Worm (Caenorhabditis elegans) whole organism, young adult: ENCODE data around the gene Y54H5A.2.
A peak's percentile ranks its signal among the peaks of the same experiment; 100 is the strongest.

ENCODE experiments used
- B0019.2 ChIP-seq: fragments of 200-800 bp; sonication (Bioruptor generic); conservative IDR thresholded peaks from 2 replicates; pipeline ENCODE4 v1.3.6; 2022; ENCODE audit warnings: missing genetic modification reagents, missing genetic modification characterization, missing compliant biosample characterization
- B0261.1 ChIP-seq: sonication (generic microtip); optimal IDR thresholded peaks from 2 replicates; lab custom pipeline; 2016; ENCODE audit warnings: mild to moderate bottlenecking, missing genetic modification characterization, moderate library complexity, missing compliant biosample characterization
- D2030.7 ChIP-seq: fragments of 200-800 bp; sonication (Bioruptor generic); IDR thresholded peaks from 2 replicates; pipeline ENCODE4 v1.3.6; 2022; ENCODE audit warnings: missing genetic modification reagents, missing genetic modification characterization, missing compliant biosample characterization
- F10E7.11 ChIP-seq: sonication (generic microtip); optimal IDR thresholded peaks from 2 replicates; lab custom pipeline; 2017; ENCODE audit warnings: mild to moderate bottlenecking, missing genetic modification characterization, moderate library complexity, missing compliant biosample characterization
- F33H1.4 ChIP-seq: fragments of 200-800 bp; sonication (Bioruptor generic); IDR thresholded peaks from 2 replicates; pipeline ENCODE4 v1.3.6; 2022; ENCODE audit warnings: missing genetic modification reagents, missing genetic modification characterization, missing compliant biosample characterization
- F39B2.1 ChIP-seq: fragments of 200-800 bp; sonication (Bioruptor generic); IDR thresholded peaks from 2 replicates; pipeline ENCODE4 v1.3.6; 2022; ENCODE audit warnings: missing genetic modification reagents, missing genetic modification characterization, missing compliant biosample characterization
- F49E8.2 ChIP-seq: sonication (generic microtip); optimal IDR thresholded peaks from 3 replicates; lab custom pipeline; 2017; ENCODE audit warnings: missing genetic modification characterization, mild to moderate bottlenecking, missing compliant biosample characterization, antibody characterized with exemption, moderate library complexity; ENCODE audit not compliant: insufficient read depth
- F52B5.7 ChIP-seq: sonication (generic microtip); optimal IDR thresholded peaks from 2 replicates; lab custom pipeline; 2016; ENCODE audit warnings: mild to moderate bottlenecking, missing genetic modification characterization, missing compliant biosample characterization
- F55B11.4 ChIP-seq: sonication (generic microtip); optimal IDR thresholded peaks from 2 replicates; lab custom pipeline; 2016; ENCODE audit warnings: missing compliant biosample characterization, missing genetic modification characterization, borderline replicate concordance; ENCODE audit not compliant: insufficient read depth
- F57A8.1 ChIP-seq: fragments of 200-800 bp; sonication (Bioruptor generic); optimal IDR thresholded peaks from 2 replicates; lab custom pipeline; 2018; ENCODE audit warnings: mild to moderate bottlenecking, missing genetic modification characterization, moderate library complexity, missing compliant biosample characterization
- K11D2.4 ChIP-seq: fragments of 200-800 bp; sonication (Bioruptor generic); IDR thresholded peaks from 2 replicates; pipeline ENCODE4 v1.3.6; 2022; ENCODE audit warnings: missing genetic modification reagents, missing genetic modification characterization, missing compliant biosample characterization
- K12H6.12 ChIP-seq: fragments of 200-800 bp; sonication (Bioruptor generic); optimal IDR thresholded peaks from 2 replicates; lab custom pipeline; 2018; ENCODE audit warnings: mild to moderate bottlenecking, missing genetic modification characterization, missing compliant biosample characterization
- Y53G8AR.9 ChIP-seq: fragments of 200-800 bp; sonication (Bioruptor generic); conservative IDR thresholded peaks from 2 replicates; pipeline ENCODE4 v1.3.6; 2022; ENCODE audit warnings: missing genetic modification reagents, missing genetic modification characterization, missing compliant biosample characterization
- Y56A3A.18 ChIP-seq: fragments of 200-800 bp; sonication (Bioruptor generic); IDR thresholded peaks from 2 replicates; pipeline ENCODE4 v1.3.6; 2022; ENCODE audit warnings: missing genetic modification reagents, missing genetic modification characterization, missing compliant biosample characterization
- attf-3 ChIP-seq: fragments of 200-800 bp; sonication (Bioruptor generic); conservative IDR thresholded peaks from 2 replicates; pipeline ENCODE4 v1.3.6; 2022; ENCODE audit warnings: missing genetic modification reagents, missing genetic modification characterization, missing compliant biosample characterization
- bed-1 ChIP-seq: fragments of 200-800 bp; sonication (Bioruptor generic); IDR thresholded peaks from 2 replicates; pipeline ENCODE4 v1.3.6; 2022; ENCODE audit warnings: missing genetic modification reagents, missing genetic modification characterization, missing compliant biosample characterization
- cebp-1 ChIP-seq, 2 experiments: fragments of 200-800 bp in 1 of 2; sonication (Bioruptor generic) in 1 of 2; sonication (generic microtip) in 1 of 2; IDR thresholded peaks in 1 of 2; optimal IDR thresholded peaks in 1 of 2; 2 replicates each; pipeline versions ENCODE4 v1.3.6 to Lab custom; 2017 to 2022; ENCODE audit warnings: missing compliant biosample characterization in 2 of 2, missing genetic modification characterization in 2 of 2, mild to moderate bottlenecking in 1 of 2, missing genetic modification reagents in 1 of 2, moderate library complexity in 1 of 2
- cebp-2 ChIP-seq: fragments of 200-800 bp; sonication (Bioruptor generic); IDR thresholded peaks from 2 replicates; pipeline ENCODE4 v1.3.6; 2022; ENCODE audit warnings: missing genetic modification characterization, missing compliant biosample characterization
- ceh-100 ChIP-seq: fragments of 200-800 bp; sonication (Bioruptor generic); IDR thresholded peaks from 2 replicates; pipeline ENCODE4 v1.3.6; 2022; ENCODE audit warnings: missing genetic modification reagents, missing genetic modification characterization, missing compliant biosample characterization
- ceh-27 ChIP-seq: fragments of 200-800 bp; sonication (Bioruptor generic); optimal IDR thresholded peaks from 2 replicates; lab custom pipeline; 2018; ENCODE audit warnings: mild to moderate bottlenecking, missing genetic modification characterization, moderate library complexity, missing compliant biosample characterization
- ceh-79 ChIP-seq: sonication (generic microtip); optimal IDR thresholded peaks from 2 replicates; lab custom pipeline; 2017; ENCODE audit warnings: mild to moderate bottlenecking, missing genetic modification characterization, missing compliant biosample characterization
- ceh-91 ChIP-seq: fragments of 200-800 bp; sonication (Bioruptor generic); IDR thresholded peaks from 2 replicates; pipeline ENCODE4 v1.3.6; 2022; ENCODE audit warnings: missing genetic modification reagents, missing genetic modification characterization, missing compliant biosample characterization
- efl-1 ChIP-seq: fragments of 150-350 bp; optimal IDR thresholded peaks from 2 replicates; lab custom pipeline; 2014; ENCODE audit warnings: missing biosample characterization, missing genetic modification reagents, missing genetic modification characterization
- egl-44 ChIP-seq: fragments of 200-800 bp; sonication (Bioruptor generic); IDR thresholded peaks from 2 replicates; pipeline ENCODE4 v1.3.6; 2022; ENCODE audit warnings: missing genetic modification reagents, missing genetic modification characterization, missing compliant biosample characterization
- hlh-26 ChIP-seq: fragments of 200-800 bp; sonication (Bioruptor generic); conservative IDR thresholded peaks from 2 replicates; pipeline ENCODE4 v1.3.6; 2022; ENCODE audit warnings: missing genetic modification reagents, missing genetic modification characterization, missing compliant biosample characterization
- hmg-20 ChIP-seq: fragments of 200-800 bp; sonication (Bioruptor generic); IDR thresholded peaks from 2 replicates; pipeline ENCODE4 v1.3.6; 2022; ENCODE audit warnings: missing genetic modification reagents, missing genetic modification characterization, missing compliant biosample characterization
- let-607 ChIP-seq, 2 experiments: fragments of 200-800 bp in 1 of 2; sonication (Bioruptor generic) in 1 of 2; sonication (generic microtip) in 1 of 2; optimal IDR thresholded peaks; 2 replicates each; lab custom pipeline; 2016 to 2018; ENCODE audit warnings: mild to moderate bottlenecking in 2 of 2, missing compliant biosample characterization in 2 of 2, missing genetic modification characterization in 2 of 2, moderate library complexity in 2 of 2, missing genotype in 1 of 2
- lin-26 ChIP-seq: fragments of 200-800 bp; sonication (Bioruptor generic); IDR thresholded peaks from 2 replicates; pipeline ENCODE4 v1.3.6; 2022; ENCODE audit warnings: missing genetic modification reagents, missing genetic modification characterization, missing compliant biosample characterization
- lin-54 ChIP-seq: fragments of 200-800 bp; sonication (Bioruptor generic); optimal IDR thresholded peaks from 2 replicates; lab custom pipeline; 2018; ENCODE audit warnings: mild to moderate bottlenecking, missing genetic modification characterization, missing compliant biosample characterization
- lir-1 ChIP-seq: fragments of 200-800 bp; sonication (Bioruptor generic); conservative IDR thresholded peaks from 2 replicates; pipeline ENCODE4 v1.3.6; 2022; ENCODE audit warnings: missing genetic modification reagents, missing genetic modification characterization, missing compliant biosample characterization
- lsy-27 ChIP-seq: sonication (generic microtip); optimal IDR thresholded peaks from 2 replicates; lab custom pipeline; 2017; ENCODE audit warnings: missing genetic modification characterization, mild to moderate bottlenecking, missing compliant biosample characterization, antibody characterized with exemption, missing genotype, borderline replicate concordance; ENCODE audit not compliant: insufficient read depth
- madf-3 ChIP-seq: fragments of 200-800 bp; sonication (Bioruptor generic); IDR thresholded peaks from 2 replicates; pipeline ENCODE4 v1.3.6; 2022; ENCODE audit warnings: missing genetic modification reagents, missing genetic modification characterization, missing compliant biosample characterization
- madf-6 ChIP-seq: fragments of 200-800 bp; sonication (Bioruptor generic); IDR thresholded peaks from 2 replicates; pipeline ENCODE4 v1.3.6; 2022; ENCODE audit warnings: missing genetic modification reagents, missing genetic modification characterization, missing compliant biosample characterization
- mes-4 ChIP-seq: sonication (generic microtip); optimal IDR thresholded peaks from 2 replicates; lab custom pipeline; 2016; ENCODE audit warnings: missing genotype, missing genetic modification characterization, missing compliant biosample characterization
- nhr-179 ChIP-seq: sonication (generic microtip); optimal IDR thresholded peaks from 2 replicates; lab custom pipeline; 2016; ENCODE audit warnings: mild to moderate bottlenecking, missing genetic modification characterization, missing compliant biosample characterization
- nhr-27 ChIP-seq: fragments of 200-800 bp; sonication (Bioruptor generic); optimal IDR thresholded peaks from 2 replicates; lab custom pipeline; 2018; ENCODE audit warnings: mild to moderate bottlenecking, missing genetic modification characterization, moderate library complexity, missing compliant biosample characterization
- nhr-80 ChIP-seq: sonication (generic microtip); optimal IDR thresholded peaks from 2 replicates; lab custom pipeline; 2016; ENCODE audit warnings: missing genetic modification characterization, missing compliant biosample characterization
- pha-4 ChIP-seq: fragments of 150-350 bp; sonication (generic microtip); optimal IDR thresholded peaks from 2 replicates; lab custom pipeline; 2014; ENCODE audit warnings: missing biosample characterization, missing genetic modification reagents, missing genetic modification characterization
- repo-1 ChIP-seq: sonication (generic microtip); optimal IDR thresholded peaks from 2 replicates; lab custom pipeline; 2017; ENCODE audit warnings: mild to moderate bottlenecking, missing genetic modification characterization, missing compliant biosample characterization
- sdz-38 ChIP-seq: sonication (generic microtip); optimal IDR thresholded peaks from 2 replicates; lab custom pipeline; 2016; ENCODE audit warnings: missing genotype, missing genetic modification characterization, missing compliant biosample characterization
- sea-2 ChIP-seq: fragments of 200-800 bp; sonication (Bioruptor generic); IDR thresholded peaks from 2 replicates; pipeline ENCODE4 v1.3.6; 2022; ENCODE audit warnings: missing genetic modification characterization, missing compliant biosample characterization
- snpc-3.4 ChIP-seq: sonication (generic microtip); optimal IDR thresholded peaks from 2 replicates; lab custom pipeline; 2017; ENCODE audit warnings: missing genetic modification characterization, mild to moderate bottlenecking, missing compliant biosample characterization, antibody characterized with exemption, moderate library complexity, missing genotype, missing genetic modification reagents
- snpc-4 ChIP-seq, 5 experiments: fragments of 150-350 bp in 1 of 5; sonication (generic microtip) in 4 of 5; optimal IDR thresholded peaks; 2 replicates each; lab custom pipeline; 2014 to 2018; ENCODE audit warnings: missing genetic modification characterization in 5 of 5, missing biosample characterization in 3 of 5, antibody characterized with exemption in 2 of 5, mild to moderate bottlenecking in 2 of 5, missing compliant biosample characterization in 2 of 5, missing genotype in 2 of 5, moderate library complexity in 2 of 5, missing genetic modification reagents in 1 of 5
- somi-1 ChIP-seq: fragments of 200-800 bp; sonication (Bioruptor generic); optimal IDR thresholded peaks from 2 replicates; lab custom pipeline; 2018; ENCODE audit warnings: mild to moderate bottlenecking, missing genetic modification characterization, missing compliant biosample characterization
- tlf-1 ChIP-seq: fragments of 200-800 bp; sonication (Bioruptor generic); optimal IDR thresholded peaks from 2 replicates; lab custom pipeline; 2018; ENCODE audit warnings: mild to moderate bottlenecking, missing genetic modification characterization, missing compliant biosample characterization
- unc-130 ChIP-seq: sonication (generic microtip); optimal IDR thresholded peaks from 2 replicates; lab custom pipeline; 2016; ENCODE audit warnings: missing genetic modification reagents, missing genetic modification characterization, missing compliant biosample characterization
- ztf-18 ChIP-seq: sonication (generic microtip); optimal IDR thresholded peaks from 2 replicates; lab custom pipeline; 2016; ENCODE audit warnings: missing genotype, mild to moderate bottlenecking, missing genetic modification characterization, missing compliant biosample characterization
- ztf-6 ChIP-seq: fragments of 200-800 bp; sonication (Bioruptor generic); IDR thresholded peaks from 2 replicates; pipeline ENCODE4 v1.3.6; 2022; ENCODE audit warnings: missing genetic modification reagents, missing genetic modification characterization, missing compliant biosample characterization

The Y54H5A.2 gene

ce11 chrIII:5171945-5172344 is 22.6 kb upstream of the Y54H5A.2 start, which contains the start of gene prp-19:
prp-19 (minus strand) TSS chrIII:5172045.
- TF ChIP-seq somi-1 (GFP tag; lab: Kevin White, UChicago) (no peak), lir-1 (no peak), sea-2 (GFP tag; lab: Robert Waterston, UW) (no peak), Y53G8AR.9 (no peak), let-607 (tag; optimal IDR thresholded peaks at IDR 0.05; lab: Kevin White, UChicago) (no peak), B0019.2 (GFP tag; lab: Robert Waterston, UW) (no peak), nhr-179 (no peak), unc-130 (GFP tag; lab: Kevin White, UChicago) (no peak), snpc-3.4 (tag; lab: Kevin White, UChicago) (no peak), bed-1 (GFP tag; lab: Robert Waterston, UW) (no peak), K11D2.4 (no peak), tlf-1 (no peak), efl-1 (GFP tag; lab: Kevin White, UChicago) (no peak), ztf-6 (GFP tag; lab: Robert Waterston, UW) (no peak), Y56A3A.18 (no peak), F49E8.2 (tag; lab: Kevin White, UChicago) (no peak), hlh-26 (GFP tag; lab: Robert Waterston, UW) (no peak), F55B11.4 (no peak), lsy-27 (no peak), egl-44 (GFP tag; lab: Robert Waterston, UW) (no peak)

- TF ChIP-seq bed-1 (GFP tag; lab: Robert Waterston, UW) (no peak), madf-6 (GFP tag; lab: Robert Waterston, UW) (peak; percentile 32), F39B2.1 (GFP tag; lab: Robert Waterston, UW) (no peak), ceh-27 (GFP tag; lab: Kevin White, UChicago) (no peak), cebp-2 (GFP tag; lab: Robert Waterston, UW) (no peak), tlf-1 (no peak), nhr-80 (no peak), attf-3 (GFP tag; lab: Robert Waterston, UW) (no peak), K12H6.12 (tag; lab: Kevin White, UChicago) (no peak), F57A8.1 (GFP tag; lab: Kevin White, UChicago) (no peak), lin-54 (no peak), hmg-20 (no peak), F52B5.7 (tag; lab: Kevin White, UChicago) (no peak), madf-3 (GFP tag; lab: Robert Waterston, UW) (no peak), D2030.7 (GFP tag; lab: Robert Waterston, UW) (no peak), pha-4 (tag; lab: Kevin White, UChicago) (no peak), lin-26 (GFP tag; lab: Robert Waterston, UW) (no peak), snpc-4 (GFP tag; optimal IDR thresholded peaks at IDR 0.05; lab: Kevin White, UChicago) (no peak), snpc-4 (tag; optimal IDR thresholded peaks at IDR 0.05; lab: Kevin White, UChicago) (no peak), sdz-38 (tag; lab: Kevin White, UChicago) (no peak), ceh-100 (GFP tag; lab: Robert Waterston, UW) (peak; percentile 27; the same call in 1 of the 2 replicates), ztf-18 (tag; lab: Kevin White, UChicago) (no peak), cebp-1 (GFP tag; IDR thresholded peaks at IDR 0.05; lab: Robert Waterston, UW) (no peak), cebp-1 (tag; optimal IDR thresholded peaks at IDR 0.05; lab: Kevin White, UChicago) (no peak), ceh-91 (GFP tag; lab: Robert Waterston, UW) (no peak), nhr-27 (no peak), repo-1 (tag; lab: Kevin White, UChicago) (peak; percentile 22), F10E7.11 (tag; lab: Kevin White, UChicago) (no peak), ceh-79 (tag; lab: Kevin White, UChicago) (no peak), B0261.1 (tag; lab: Kevin White, UChicago) (no peak), F33H1.4 (GFP tag; lab: Robert Waterston, UW) (no peak), mes-4 (tag; lab: Kevin White, UChicago) (no peak)
Observed at ce11 chrIII:5169699-5170098, 20.3 kb upstream of the Y54H5A.2 start, which contains the start of gene ulp-1. ulp-1 (minus strand) TSS chrIII:5169799.
